Worm (Caenorhabditis elegans) whole organism, L1 larva: ENCODE measurements around the gene cha-1.
A peak's percentile ranks its signal among the peaks of the same experiment; 100 is the strongest.

ENCODE experiments used
- C04F5.9 ChIP-seq: sonication (generic microtip); optimal IDR thresholded peaks from 2 replicates; lab custom pipeline; 2016; ENCODE audit warnings: missing genetic modification characterization, missing compliant biosample characterization
- C34B4.2 ChIP-seq: sonication (generic microtip); optimal IDR thresholded peaks from 2 replicates; lab custom pipeline; 2017; ENCODE audit warnings: mild to moderate bottlenecking, missing genetic modification characterization, missing compliant biosample characterization
- aha-1 ChIP-seq: fragments of 150-350 bp; optimal IDR thresholded peaks from 2 replicates; lab custom pipeline; 2014; ENCODE audit warnings: missing biosample characterization, missing genetic modification characterization
- alr-1 ChIP-seq: fragments of 200-800 bp; sonication (Bioruptor generic); optimal IDR thresholded peaks from 2 replicates; lab custom pipeline; 2018; ENCODE audit warnings: borderline replicate concordance, mild to moderate bottlenecking, missing genetic modification characterization, missing compliant biosample characterization
- aly-2 ChIP-seq: fragments of 150-350 bp; optimal IDR thresholded peaks from 2 replicates; lab custom pipeline; 2014; ENCODE audit warnings: missing biosample characterization, missing genetic modification characterization
- blmp-1 ChIP-seq: fragments of 150-350 bp; optimal IDR thresholded peaks from 2 replicates; lab custom pipeline; 2014; ENCODE audit warnings: missing biosample characterization, missing genetic modification characterization
- ceh-63 ChIP-seq: fragments of 200-800 bp; sonication (Bioruptor generic); optimal IDR thresholded peaks from 2 replicates; lab custom pipeline; 2018; ENCODE audit warnings: mild to moderate bottlenecking, missing genetic modification characterization, missing compliant biosample characterization
- ceh-8 ChIP-seq: fragments of 200-800 bp; sonication (Bioruptor generic); optimal IDR thresholded peaks from 2 replicates; lab custom pipeline; 2018; ENCODE audit warnings: mild to moderate bottlenecking, missing genetic modification characterization, moderate library complexity, missing compliant biosample characterization
- ceh-82 ChIP-seq, 3 experiments: fragments of 150-350 bp in 1 of 3; sonication (generic microtip) in 2 of 3; optimal IDR thresholded peaks; 2 replicates each; lab custom pipeline; 2014 to 2017; ENCODE audit warnings: missing biosample characterization in 3 of 3, missing genetic modification characterization in 3 of 3
- ceh-88 ChIP-seq: fragments of 200-800 bp; sonication (Bioruptor generic); IDR thresholded peaks from 2 replicates; pipeline ENCODE4 v1.3.6; 2022; ENCODE audit warnings: missing genetic modification characterization, missing compliant biosample characterization
- ces-1 ChIP-seq: fragments of 150-350 bp; optimal IDR thresholded peaks from 2 replicates; lab custom pipeline; 2014; ENCODE audit warnings: missing biosample characterization, missing genetic modification reagents, missing genetic modification characterization
- dpl-1 ChIP-seq, 3 experiments: fragments of 150-350 bp in 2 of 3; sonication (generic microtip) in 1 of 3; optimal IDR thresholded peaks; 2 replicates each; lab custom pipeline; 2014 to 2017; ENCODE audit warnings: missing biosample characterization in 3 of 3, missing genetic modification characterization in 3 of 3, missing genetic modification reagents in 3 of 3
- efl-3 ChIP-seq: fragments of 200-800 bp; sonication (Bioruptor generic); optimal IDR thresholded peaks from 2 replicates; lab custom pipeline; 2018; ENCODE audit warnings: mild to moderate bottlenecking, missing genetic modification characterization, missing compliant biosample characterization
- egl-13 ChIP-seq: sonication (generic microtip); optimal IDR thresholded peaks from 2 replicates; lab custom pipeline; 2016; ENCODE audit warnings: missing genotype, missing genetic modification reagents, missing genetic modification characterization, missing compliant biosample characterization
- egl-27 ChIP-seq, 2 experiments: fragments of 150-350 bp in 1 of 2; sonication (generic microtip); optimal IDR thresholded peaks; 3 replicates each; lab custom pipeline; 2017 to 2018; ENCODE audit warnings: missing biosample characterization in 2 of 2, missing genetic modification characterization in 2 of 2, missing genetic modification reagents in 2 of 2
- elt-3 ChIP-seq, 6 experiments: fragments of 150-350 bp in 1 of 6; sonication (generic microtip); optimal IDR thresholded peaks; 2 replicates each; lab custom pipeline; 2017 to 2018; ENCODE audit warnings: missing biosample characterization in 6 of 6, missing genetic modification characterization in 6 of 6, inconsistent platforms in 1 of 6
- fkh-4 ChIP-seq: sonication (generic microtip); optimal IDR thresholded peaks from 2 replicates; lab custom pipeline; 2016; ENCODE audit warnings: missing compliant biosample characterization, missing genetic modification characterization, borderline replicate concordance
- fkh-8 ChIP-seq: sonication (generic microtip); optimal IDR thresholded peaks from 2 replicates; lab custom pipeline; 2016; ENCODE audit warnings: mild to moderate bottlenecking, missing genetic modification characterization, missing compliant biosample characterization
- fos-1 ChIP-seq: fragments of 150-350 bp; optimal IDR thresholded peaks from 2 replicates; lab custom pipeline; 2014; ENCODE audit warnings: missing biosample characterization, missing genetic modification characterization
- grh-1 ChIP-seq: fragments of 200-800 bp; sonication (Bioruptor generic); IDR thresholded peaks from 2 replicates; pipeline ENCODE4 v1.3.6; 2022; ENCODE audit warnings: missing genetic modification reagents, missing genetic modification characterization, missing compliant biosample characterization
- hlh-17 ChIP-seq: fragments of 200-800 bp; sonication (Bioruptor generic); optimal IDR thresholded peaks from 2 replicates; lab custom pipeline; 2018; ENCODE audit warnings: missing genetic modification characterization, mild to moderate bottlenecking, missing compliant biosample characterization, moderate library complexity, borderline replicate concordance
- hlh-4 ChIP-seq: sonication (generic microtip); optimal IDR thresholded peaks from 2 replicates; lab custom pipeline; 2016; ENCODE audit warnings: mild to moderate bottlenecking, missing genetic modification characterization, missing compliant biosample characterization
- hpl-2 ChIP-seq: fragments of 150-350 bp; optimal IDR thresholded peaks from 2 replicates; lab custom pipeline; 2014; ENCODE audit warnings: missing biosample characterization, missing genetic modification reagents, missing genetic modification characterization
- irx-1 ChIP-seq: sonication (generic microtip); optimal IDR thresholded peaks from 2 replicates; lab custom pipeline; 2016; ENCODE audit warnings: missing genetic modification characterization, missing compliant biosample characterization
- lin-15B ChIP-seq: fragments of 150-350 bp; sonication (generic microtip); optimal IDR thresholded peaks from 3 replicates; lab custom pipeline; 2014; ENCODE audit warnings: missing biosample characterization, missing genetic modification characterization
- lin-39 ChIP-seq: fragments of 150-350 bp; optimal IDR thresholded peaks from 2 replicates; lab custom pipeline; 2014; ENCODE audit warnings: missing biosample characterization, missing genetic modification reagents, missing genetic modification characterization
- lir-3 ChIP-seq: sonication (generic microtip); optimal IDR thresholded peaks from 2 replicates; lab custom pipeline; 2016; ENCODE audit warnings: mild to moderate bottlenecking, missing genetic modification characterization, moderate library complexity, missing compliant biosample characterization; ENCODE audit not compliant: poor library complexity
- mab-9 ChIP-seq: fragments of 200-800 bp; sonication (Bioruptor generic); IDR thresholded peaks from 2 replicates; pipeline ENCODE4 v1.3.6; 2022; ENCODE audit warnings: missing genetic modification reagents, missing genetic modification characterization, missing compliant biosample characterization
- mdl-1 ChIP-seq, 2 experiments: fragments of 150-350 bp; optimal IDR thresholded peaks; 2 replicates each; lab custom pipeline; 2014 to 2017; ENCODE audit warnings: missing biosample characterization in 2 of 2, missing genetic modification characterization in 2 of 2, inconsistent platforms in 1 of 2
- mef-2 ChIP-seq: fragments of 150-350 bp; optimal IDR thresholded peaks from 2 replicates; lab custom pipeline; 2014; ENCODE audit warnings: missing biosample characterization, missing genetic modification characterization
- nhr-11 ChIP-seq: fragments of 150-350 bp; optimal IDR thresholded peaks from 2 replicates; lab custom pipeline; 2014; ENCODE audit warnings: missing biosample characterization, missing genetic modification characterization
- nhr-12 ChIP-seq: sonication (generic microtip); optimal IDR thresholded peaks from 2 replicates; lab custom pipeline; 2017; ENCODE audit warnings: missing biosample characterization, missing genetic modification characterization
- nhr-19 ChIP-seq: fragments of 200-800 bp; sonication (Bioruptor generic); conservative IDR thresholded peaks from 2 replicates; pipeline ENCODE4 v1.3.6; 2022; ENCODE audit warnings: missing genetic modification characterization, missing compliant biosample characterization
- nhr-20 ChIP-seq: sonication (generic microtip); optimal IDR thresholded peaks from 2 replicates; lab custom pipeline; 2016; ENCODE audit warnings: mild to moderate bottlenecking, missing genetic modification characterization, missing compliant biosample characterization
- nhr-237 ChIP-seq: fragments of 150-350 bp; optimal IDR thresholded peaks from 2 replicates; lab custom pipeline; 2014; ENCODE audit warnings: missing biosample characterization, missing genetic modification characterization
- nhr-28 ChIP-seq: fragments of 150-350 bp; optimal IDR thresholded peaks from 2 replicates; lab custom pipeline; 2014; ENCODE audit warnings: missing biosample characterization, missing genetic modification characterization
- nhr-47 ChIP-seq: sonication (generic microtip); optimal IDR thresholded peaks from 2 replicates; lab custom pipeline; 2016; ENCODE audit warnings: mild to moderate bottlenecking, missing genetic modification characterization, moderate library complexity, missing compliant biosample characterization
- nhr-71 ChIP-seq: sonication (generic microtip); optimal IDR thresholded peaks from 2 replicates; lab custom pipeline; 2016; ENCODE audit warnings: mild to moderate bottlenecking, missing genetic modification characterization, moderate library complexity, missing compliant biosample characterization
- nhr-77 ChIP-seq: fragments of 150-350 bp; optimal IDR thresholded peaks from 2 replicates; lab custom pipeline; 2014; ENCODE audit warnings: missing biosample characterization, missing genetic modification characterization
- nhr-85 ChIP-seq: sonication (generic microtip); peaks from one replicate; lab custom pipeline; 2016; ENCODE audit warnings: missing genetic modification characterization, inconsistent platforms, missing compliant biosample characterization
- nhr-90 ChIP-seq: sonication (generic microtip); optimal IDR thresholded peaks from 2 replicates; lab custom pipeline; 2016; ENCODE audit warnings: mild to moderate bottlenecking, missing genetic modification characterization, missing compliant biosample characterization; ENCODE audit not compliant: poor library complexity
- pax-3 ChIP-seq: fragments of 200-800 bp; sonication (Bioruptor generic); optimal IDR thresholded peaks from 2 replicates; lab custom pipeline; 2018; ENCODE audit warnings: mild to moderate bottlenecking, missing genetic modification characterization, moderate library complexity, missing compliant biosample characterization
- pqm-1 ChIP-seq: sonication (generic microtip); optimal IDR thresholded peaks from 3 replicates; lab custom pipeline; 2017; ENCODE audit warnings: missing biosample characterization, missing genetic modification characterization
- rnt-1 ChIP-seq: sonication (generic microtip); optimal IDR thresholded peaks from 2 replicates; lab custom pipeline; 2016; ENCODE audit warnings: mild to moderate bottlenecking, missing genetic modification characterization, moderate library complexity, missing compliant biosample characterization
- skn-1 ChIP-seq: fragments of 150-350 bp; optimal IDR thresholded peaks from 2 replicates; lab custom pipeline; 2014; ENCODE audit warnings: missing biosample characterization, missing genetic modification characterization
- snpc-4 ChIP-seq: fragments of 150-350 bp; optimal IDR thresholded peaks from 2 replicates; lab custom pipeline; 2014; ENCODE audit warnings: missing biosample characterization, missing genetic modification characterization
- tbx-2 ChIP-seq: sonication (generic microtip); optimal IDR thresholded peaks from 2 replicates; lab custom pipeline; 2016; ENCODE audit warnings: missing genetic modification characterization, missing compliant biosample characterization
- tlp-1 ChIP-seq: fragments of 150-350 bp; optimal IDR thresholded peaks from 2 replicates; lab custom pipeline; 2014; ENCODE audit warnings: missing biosample characterization, missing genetic modification characterization
- unc-30 ChIP-seq: sonication (generic microtip); optimal IDR thresholded peaks from 2 replicates; lab custom pipeline; 2017; ENCODE audit warnings: missing biosample characterization, missing genetic modification characterization
- unc-98 ChIP-seq: fragments of 200-800 bp; sonication (Bioruptor generic); IDR thresholded peaks from 2 replicates; pipeline ENCODE4 v1.3.6; 2022; ENCODE audit warnings: missing genetic modification characterization, missing compliant biosample characterization
- zip-4 ChIP-seq: fragments of 200-800 bp; sonication (Bioruptor generic); optimal IDR thresholded peaks from 2 replicates; lab custom pipeline; 2018; ENCODE audit warnings: mild to moderate bottlenecking, missing genetic modification characterization, moderate library complexity, missing compliant biosample characterization
- ztf-11 ChIP-seq, 2 experiments: sonication (generic microtip); optimal IDR thresholded peaks; 2 replicates each; lab custom pipeline; 2016 to 2017; ENCODE audit warnings: missing genetic modification characterization in 2 of 2, missing biosample characterization in 1 of 2, missing compliant biosample characterization in 1 of 2

Gene cha-1

ce11 chrIV:3636528-3637129 is 12.1 kb upstream of the cha-1 start, which contains the start of gene madf-9 (continued):
- TF ChIP-seq nhr-237 (tag; lab: Kevin White, UChicago) (no peak), nhr-12 (tag; lab: Kevin White, UChicago) (no peak), nhr-19 (peak; percentile 66), nhr-11 (no peak), nhr-28 (tag; lab: Kevin White, UChicago) (no peak), mdl-1 (tag; optimal IDR thresholded peaks at IDR 0.05; lab: Kevin White, UChicago) (peak in 1 of 2 experiments; percentile 55), unc-98 (GFP tag; lab: Robert Waterston, UW) (no peak), lin-39 (no peak), pqm-1 (tag; lab: Kevin White, UChicago) (no peak), lir-3 (tag; lab: Kevin White, UChicago) (no peak), skn-1 (no peak), nhr-47 (peak; percentile 79), elt-3 (tag; optimal IDR thresholded peaks at IDR 0.05; lab: Kevin White, UChicago) (no peak), fkh-8 (tag; lab: Kevin White, UChicago) (peak; percentile 40), ceh-63 (GFP tag; lab: Kevin White, UChicago) (no peak), hlh-4 (tag; lab: Kevin White, UChicago) (no peak), aly-2 (tag; lab: Kevin White, UChicago) (no peak), mab-9 (GFP tag; lab: Robert Waterston, UW) (no peak), alr-1 (tag; lab: Kevin White, UChicago) (no peak), snpc-4 (tag; lab: Kevin White, UChicago) (no peak), pax-3 (tag; lab: Kevin White, UChicago) (no peak), egl-27 (tag; optimal IDR thresholded peaks at IDR 0.05; lab: Kevin White, UChicago) (no peak), grh-1 (0 out of 2 replicates have a peak, but pooled peaks have one; percentile 10), fkh-4 (tag; lab: Kevin White, UChicago) (no peak), hpl-2 (GFP tag; lab: Kevin White, UChicago) (no peak), dpl-1 (GFP tag; optimal IDR thresholded peaks at IDR 0.05; lab: Kevin White, UChicago) (peak in 2 of 3 experiments; percentile 1 to 9), unc-30 (tag; lab: Kevin White, UChicago) (no peak), efl-3 (peak; percentile 9), ceh-82 (tag; optimal IDR thresholded peaks at IDR 0.05; lab: Kevin White, UChicago) (peak; percentile 4 to 35 (median 22)), tbx-2 (tag; lab: Kevin White, UChicago) (peak; percentile 77), nhr-85 (tag; lab: Kevin White, UChicago) (peak; percentile 82), nhr-77 (tag; lab: Kevin White, UChicago) (no peak), nhr-20 (peak; percentile 74), ces-1 (GFP tag; lab: Kevin White, UChicago) (no peak), tlp-1 (tag; lab: Kevin White, UChicago) (no peak), nhr-90 (tag; lab: Kevin White, UChicago) (peak; percentile 68), nhr-71 (peak; percentile 87), hlh-17 (GFP tag; lab: Kevin White, UChicago) (no peak), ceh-88 (GFP tag; lab: Robert Waterston, UW) (no peak), zip-4 (no peak), aha-1 (tag; lab: Kevin White, UChicago) (no peak), fos-1 (no peak), C34B4.2 (tag; lab: Kevin White, UChicago) (no peak), lin-15B (tag; lab: Kevin White, UChicago) (no peak), rnt-1 (peak; percentile 56), ztf-11 (tag; optimal IDR thresholded peaks at IDR 0.05; lab: Kevin White, UChicago) (peak in 1 of 2 experiments; percentile 18), mef-2 (tag; lab: Kevin White, UChicago) (no peak), irx-1 (peak; percentile 9), C04F5.9 (tag; lab: Kevin White, UChicago) (no peak), egl-13 (tag; lab: Kevin White, UChicago) (peak; percentile 62), ceh-8 (peak; percentile 94), blmp-1 (tag; lab: Kevin White, UChicago) (no peak)
